Worm (Caenorhabditis elegans) whole organism, L4 larva: ENCODE results near the gene din-1.

Experiments used
- D1046.2 ChIP-seq: fragments of 200-800 bp; sonication (Bioruptor generic); IDR thresholded peaks from 2 replicates; pipeline ENCODE4 v1.3.6; 2022; ENCODE audit warnings: missing genetic modification characterization, missing compliant biosample characterization
- F10B5.3 ChIP-seq: sonication (generic microtip); optimal IDR thresholded peaks from 2 replicates; lab custom pipeline; 2016; ENCODE audit warnings: mild to moderate bottlenecking, missing genetic modification characterization, missing compliant biosample characterization
- F26F4.8 ChIP-seq: fragments of 200-800 bp; sonication (Bioruptor generic); conservative IDR thresholded peaks from 2 replicates; pipeline ENCODE4 v1.3.6; 2022; ENCODE audit warnings: missing genetic modification characterization, missing compliant biosample characterization
- Y75B8A.6 ChIP-seq: fragments of 200-800 bp; sonication (Bioruptor generic); IDR thresholded peaks from 2 replicates; pipeline ENCODE4 v1.3.6; 2022; ENCODE audit warnings: missing genetic modification reagents, missing genetic modification characterization, missing compliant biosample characterization
- ZK337.2 ChIP-seq: fragments of 200-800 bp; sonication (Bioruptor generic); IDR thresholded peaks from 2 replicates; pipeline ENCODE4 v1.3.6; 2022; ENCODE audit warnings: missing genetic modification reagents, missing genetic modification characterization, missing compliant biosample characterization
- ZK546.5 ChIP-seq, 2 experiments: sonication (generic microtip); optimal IDR thresholded peaks; 2 replicates each; lab custom pipeline; 2017; ENCODE audit warnings: missing biosample characterization in 2 of 2, missing genetic modification characterization in 2 of 2
- aha-1 ChIP-seq: fragments of 150-350 bp; peaks from one replicate; lab custom pipeline; 2014; ENCODE audit warnings: missing biosample characterization, missing genetic modification characterization
- ceh-20 ChIP-seq: fragments of 200-800 bp; sonication (Bioruptor generic); IDR thresholded peaks from 2 replicates; pipeline ENCODE4 v1.3.6; 2022; ENCODE audit warnings: missing genetic modification reagents, missing genetic modification characterization, missing compliant biosample characterization
- ceh-28 ChIP-seq: fragments of 150-350 bp; optimal IDR thresholded peaks from 2 replicates; lab custom pipeline; 2014; ENCODE audit warnings: missing biosample characterization, missing genetic modification reagents, missing genetic modification characterization
- ces-1 ChIP-seq: fragments of 150-350 bp; sonication (generic microtip); optimal IDR thresholded peaks from 4 replicates; lab custom pipeline; 2014; ENCODE audit warnings: missing biosample characterization, missing genetic modification reagents, missing genetic modification characterization
- ctbp-1 ChIP-seq: fragments of 200-800 bp; sonication (Bioruptor generic); IDR thresholded peaks from 2 replicates; pipeline ENCODE4 v1.3.6; 2022; ENCODE audit warnings: missing genetic modification reagents, missing genetic modification characterization, missing compliant biosample characterization
- daf-16 ChIP-seq, 3 experiments: sonication (generic microtip); optimal IDR thresholded peaks; 2 replicates each; lab custom pipeline; 2016 to 2017; ENCODE audit warnings: missing genetic modification characterization in 3 of 3, missing genetic modification reagents in 3 of 3, mild to moderate bottlenecking in 2 of 3, missing compliant biosample characterization in 2 of 3, missing biosample characterization in 1 of 3, moderate library complexity in 1 of 3
- dmd-8 ChIP-seq: fragments of 200-800 bp; sonication (Bioruptor generic); IDR thresholded peaks from 2 replicates; pipeline ENCODE4 v1.3.6; 2022; ENCODE audit warnings: missing genetic modification characterization, missing compliant biosample characterization
- dve-1 ChIP-seq: sonication (generic microtip); optimal IDR thresholded peaks from 2 replicates; lab custom pipeline; 2017; ENCODE audit warnings: antibody characterized with exemption, mild to moderate bottlenecking, missing genetic modification characterization, missing compliant biosample characterization; ENCODE audit not compliant: insufficient read depth
- egl-27 ChIP-seq: sonication (generic microtip); optimal IDR thresholded peaks from 3 replicates; lab custom pipeline; 2017; ENCODE audit warnings: missing biosample characterization, missing genetic modification reagents, missing genetic modification characterization
- egl-43 ChIP-seq: fragments of 200-800 bp; sonication (Bioruptor generic); IDR thresholded peaks from 2 replicates; pipeline ENCODE4 v1.3.6; 2022; ENCODE audit warnings: missing genetic modification reagents, missing genetic modification characterization, missing compliant biosample characterization
- fkh-10 ChIP-seq: fragments of 150-350 bp; optimal IDR thresholded peaks from 2 replicates; lab custom pipeline; 2014; ENCODE audit warnings: missing biosample characterization, missing genetic modification reagents, missing genetic modification characterization
- gei-8 ChIP-seq: fragments of 200-800 bp; sonication (Bioruptor generic); optimal IDR thresholded peaks from 2 replicates; lab custom pipeline; 2018; ENCODE audit warnings: mild to moderate bottlenecking, missing genetic modification characterization, missing compliant biosample characterization
- hif-1 ChIP-seq, 2 experiments: sonication (generic microtip); optimal IDR thresholded peaks; 2 replicates each; lab custom pipeline; 2016 to 2017; ENCODE audit warnings: missing compliant biosample characterization in 2 of 2, missing genetic modification characterization in 2 of 2, missing genetic modification reagents in 2 of 2, missing genotype in 2 of 2, mild to moderate bottlenecking in 1 of 2
- hlh-11 ChIP-seq: fragments of 200-800 bp; sonication (Bioruptor generic); optimal IDR thresholded peaks from 2 replicates; lab custom pipeline; 2018; ENCODE audit warnings: mild to moderate bottlenecking, missing genetic modification characterization, missing compliant biosample characterization
- hlh-30 ChIP-seq: sonication (generic microtip); optimal IDR thresholded peaks from 2 replicates; lab custom pipeline; 2017; ENCODE audit warnings: antibody characterized with exemption, mild to moderate bottlenecking, missing genetic modification characterization, missing compliant biosample characterization; ENCODE audit not compliant: insufficient read depth
- hmg-1.1 ChIP-seq: fragments of 200-800 bp; sonication (Bioruptor generic); IDR thresholded peaks from 2 replicates; pipeline ENCODE4 v1.3.6; 2022; ENCODE audit warnings: missing genetic modification reagents, missing genetic modification characterization, missing compliant biosample characterization
- jun-1 ChIP-seq: fragments of 150-350 bp; optimal IDR thresholded peaks from 2 replicates; lab custom pipeline; 2014; ENCODE audit warnings: missing biosample characterization, missing genetic modification reagents, missing genetic modification characterization
- lin-1 ChIP-seq: fragments of 200-800 bp; sonication (Bioruptor generic); IDR thresholded peaks from 2 replicates; pipeline ENCODE4 v1.3.6; 2022; ENCODE audit warnings: missing genetic modification reagents, missing genetic modification characterization, missing compliant biosample characterization
- lin-38 ChIP-seq: fragments of 200-800 bp; sonication (Bioruptor generic); IDR thresholded peaks from 2 replicates; pipeline ENCODE4 v1.3.6; 2022; ENCODE audit warnings: missing genetic modification reagents, missing genetic modification characterization, missing compliant biosample characterization
- lin-39 ChIP-seq: fragments of 150-350 bp; optimal IDR thresholded peaks from 2 replicates; lab custom pipeline; 2014; ENCODE audit warnings: missing biosample characterization, missing genetic modification reagents, missing genetic modification characterization
- lsy-2 ChIP-seq, 2 experiments: fragments of 150-350 bp in 1 of 2; sonication (generic microtip) in 1 of 2; optimal IDR thresholded peaks; 2 replicates each; lab custom pipeline; 2014 to 2017; ENCODE audit warnings: missing biosample characterization in 2 of 2, missing genetic modification characterization in 2 of 2
- madf-9 ChIP-seq: fragments of 200-800 bp; sonication (Bioruptor generic); conservative IDR thresholded peaks from 2 replicates; pipeline ENCODE4 v1.3.6; 2022; ENCODE audit warnings: missing genetic modification reagents, missing genetic modification characterization, missing compliant biosample characterization
- mdl-1 ChIP-seq, 2 experiments: fragments of 150-350 bp in 1 of 2; sonication (generic microtip) in 1 of 2; optimal IDR thresholded peaks; 2 replicates each; lab custom pipeline; 2014 to 2017; ENCODE audit warnings: missing biosample characterization in 2 of 2, missing genetic modification characterization in 2 of 2
- mep-1 ChIP-seq: fragments of 150-350 bp; sonication (generic microtip); optimal IDR thresholded peaks from 3 replicates; lab custom pipeline; 2014; ENCODE audit warnings: missing biosample characterization, missing genetic modification characterization
- mes-2 ChIP-seq: sonication (generic microtip); optimal IDR thresholded peaks from 2 replicates; lab custom pipeline; 2016; ENCODE audit warnings: missing genotype, mild to moderate bottlenecking, missing genetic modification characterization, missing compliant biosample characterization; ENCODE audit not compliant: poor library complexity, severe bottlenecking
- nhr-28 ChIP-seq: fragments of 150-350 bp; optimal IDR thresholded peaks from 2 replicates; lab custom pipeline; 2014; ENCODE audit warnings: missing biosample characterization, missing genetic modification characterization
- nhr-42 ChIP-seq: fragments of 200-800 bp; sonication (Bioruptor generic); IDR thresholded peaks from 2 replicates; pipeline ENCODE4 v1.3.6; 2022; ENCODE audit warnings: missing genetic modification characterization, missing compliant biosample characterization
- nhr-48 ChIP-seq: sonication (generic microtip); optimal IDR thresholded peaks from 2 replicates; lab custom pipeline; 2016; ENCODE audit warnings: mild to moderate bottlenecking, missing genetic modification characterization, missing compliant biosample characterization
- pqm-1 ChIP-seq: sonication (generic microtip); optimal IDR thresholded peaks from 2 replicates; lab custom pipeline; 2017; ENCODE audit warnings: missing biosample characterization, missing genetic modification characterization
- rbr-2 ChIP-seq: sonication (generic microtip); optimal IDR thresholded peaks from 2 replicates; lab custom pipeline; 2016; ENCODE audit warnings: missing genotype, missing genetic modification characterization, missing compliant biosample characterization
- snpc-1.2 ChIP-seq: fragments of 200-800 bp; sonication (Bioruptor generic); IDR thresholded peaks from 2 replicates; pipeline ENCODE4 v1.3.6; 2022; ENCODE audit warnings: missing genetic modification reagents, missing genetic modification characterization, missing compliant biosample characterization
- spr-1 ChIP-seq: sonication (generic microtip); optimal IDR thresholded peaks from 2 replicates; lab custom pipeline; 2016; ENCODE audit warnings: mild to moderate bottlenecking, missing genetic modification characterization, missing compliant biosample characterization
- unc-39 ChIP-seq: sonication (generic microtip); optimal IDR thresholded peaks from 2 replicates; lab custom pipeline; 2017; ENCODE audit warnings: missing biosample characterization, missing genetic modification characterization
- unc-62 ChIP-seq, 3 experiments: fragments of 150-350 bp in 1 of 3; sonication (generic microtip); optimal IDR thresholded peaks in 2 of 3; peaks in 1 of 3; 1 replicate in 1 of 3; 2 replicates in 2 of 3; lab custom pipeline; 2014 to 2017; ENCODE audit warnings: missing biosample characterization in 3 of 3, missing genetic modification characterization in 3 of 3, missing genetic modification reagents in 3 of 3, missing genotype in 1 of 3
- vab-7 ChIP-seq: fragments of 200-800 bp; sonication (Bioruptor generic); IDR thresholded peaks from 2 replicates; pipeline ENCODE4 v1.3.6; 2022; ENCODE audit warnings: missing genetic modification reagents, missing genetic modification characterization, missing compliant biosample characterization
- zfp-2 ChIP-seq: sonication (generic microtip); optimal IDR thresholded peaks from 2 replicates; lab custom pipeline; 2016; ENCODE audit warnings: mild to moderate bottlenecking, missing genetic modification characterization, missing compliant biosample characterization
- zip-2 ChIP-seq: fragments of 150-350 bp; optimal IDR thresholded peaks from 2 replicates; lab custom pipeline; 2014; ENCODE audit warnings: missing biosample characterization, missing genetic modification characterization

Gene din-1

DNA sequence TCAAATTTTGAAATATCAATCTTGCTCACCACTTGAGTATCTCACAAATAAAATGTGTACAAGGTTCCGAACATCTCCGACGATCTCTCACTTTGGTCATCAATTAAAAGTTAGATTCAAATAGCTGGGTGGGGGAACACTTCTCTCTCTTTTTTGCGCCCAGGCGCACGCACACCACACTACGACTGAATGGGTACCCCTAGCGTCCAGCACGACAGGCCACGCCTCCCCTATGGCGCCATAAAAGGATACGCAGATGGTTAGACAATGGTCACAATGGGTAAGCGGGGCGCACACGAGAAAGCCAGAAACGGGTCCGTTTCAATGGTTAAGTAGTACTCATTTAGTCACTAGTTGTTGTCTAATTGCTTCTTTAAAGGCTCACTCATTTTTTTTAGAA, 3.5 kb downstream of the din-1 start (continued):
- TF ChIP-seq lin-39 (tag; lab: Kevin White, UChicago) = no peak
- TF ChIP-seq hlh-30 = peak; percentile 28
- TF ChIP-seq, all 104 proteins: peak for 8

DNA sequence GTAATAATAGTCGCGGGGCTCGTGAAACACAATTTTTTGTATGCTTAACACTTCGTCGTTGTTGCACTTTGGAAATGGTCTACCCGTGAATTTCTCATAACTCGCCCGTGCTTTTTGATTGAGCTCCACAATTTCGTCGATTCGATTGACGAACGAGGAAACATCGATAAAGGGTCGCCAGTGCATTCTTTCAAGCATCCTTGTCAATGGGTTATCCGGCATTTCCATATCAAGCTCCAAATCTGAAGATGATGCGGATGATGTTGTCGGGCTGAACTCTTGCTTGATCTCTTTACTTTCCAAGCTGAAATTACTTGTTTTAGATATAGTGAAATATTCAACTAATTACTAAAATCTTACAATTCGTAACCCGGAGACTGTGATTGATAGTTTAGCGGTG, 5.5 kb downstream of the din-1 start:
- TF ChIP-seq unc-62 (GFP tag; optimal IDR thresholded peaks at IDR 0.05 in 1 of 2; lab: Kevin White, UChicago) (peak in 1 of 2 experiments; percentile 91), unc-62 (tag; optimal IDR thresholded peaks at IDR 0.05; lab: Kevin White, UChicago) (no peak), mep-1 (tag; lab: Kevin White, UChicago) (no peak)

DNA sequence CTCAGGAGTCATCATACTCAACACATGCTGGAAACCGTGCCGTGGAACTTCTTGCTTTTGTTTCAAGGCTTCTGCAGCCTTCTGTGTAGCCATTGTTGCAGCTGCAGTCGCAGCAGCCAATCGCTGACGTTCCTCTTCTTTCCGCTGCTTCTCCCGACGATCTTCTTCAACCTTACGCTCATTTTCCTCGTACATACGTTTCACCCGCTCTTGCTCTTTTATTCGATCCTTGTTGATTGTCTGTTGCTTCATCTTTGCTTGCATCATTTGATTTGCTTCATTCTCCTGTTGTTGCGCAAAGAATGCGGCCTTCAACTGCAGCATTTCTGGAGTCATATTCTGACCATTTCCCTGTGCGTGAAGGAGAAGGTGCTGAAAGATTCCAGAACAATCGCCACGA, 10.8 kb downstream of the din-1 start:
- 0 out of 2 replicates have a peak, but pooled peaks have one; percentile 24 for TF ChIP-seq F26F4.8 (GFP tag; lab: Robert Waterston, UW)
- TF ChIP-seq dve-1 (tag; lab: Kevin White, UChicago) = no peak
- peak in 1 of 2 experiments; percentile 91 for TF ChIP-seq unc-62 (GFP tag; optimal IDR thresholded peaks at IDR 0.05 in 1 of 2; lab: Kevin White, UChicago)
- no peak for TF ChIP-seq unc-62 (tag; optimal IDR thresholded peaks at IDR 0.05; lab: Kevin White, UChicago)
- TF ChIP-seq hmg-1.1 = no peak
- TF ChIP-seq, all 104 proteins: peak for 2

DNA sequence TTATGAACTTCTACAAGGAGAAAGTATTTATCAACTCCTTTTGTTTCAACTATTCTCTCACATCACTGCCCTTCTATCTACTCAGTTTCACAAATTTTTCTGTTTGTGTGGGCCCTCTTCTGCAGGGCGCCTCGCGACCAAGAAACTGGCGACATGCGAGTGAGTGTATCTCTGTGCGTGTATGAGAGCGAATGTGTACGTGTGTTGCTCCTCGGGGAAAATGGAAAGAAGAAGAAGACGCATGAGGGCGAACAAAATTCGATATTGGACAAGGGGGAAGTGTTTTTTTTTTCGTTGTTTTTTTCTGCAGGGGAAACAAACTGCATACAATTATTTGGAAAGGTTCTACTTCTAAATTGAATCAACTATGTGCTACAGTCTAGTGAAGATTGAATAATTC, 11.8 kb downstream of the din-1 start:
- TF ChIP-seq pqm-1 (tag; lab: Kevin White, UChicago) (no peak), unc-39 (tag; lab: Kevin White, UChicago) (no peak), mes-2 (tag; lab: Kevin White, UChicago) (peak; percentile 7), vab-7 (GFP tag; lab: Robert Waterston, UW) (no peak), gei-8 (GFP tag; lab: Kevin White, UChicago) (no peak), F10B5.3 (tag; lab: Kevin White, UChicago) (no peak), ces-1 (peak; percentile 27), daf-16 (GFP tag; optimal IDR thresholded peaks at IDR 0.05; lab: Kevin White, UChicago) (peak in 1 of 2 experiments; percentile 11), daf-16 (tag; optimal IDR thresholded peaks at IDR 0.05; lab: Kevin White, UChicago) (no peak), madf-9 (GFP tag; lab: Robert Waterston, UW) (no peak), lsy-2 (tag; optimal IDR thresholded peaks at IDR 0.05; lab: Kevin White, UChicago) (peak in 1 of 2 experiments; percentile 37), Y75B8A.6 (GFP tag; lab: Robert Waterston, UW) (no peak), nhr-48 (tag; lab: Kevin White, UChicago) (no peak), spr-1 (tag; lab: Kevin White, UChicago) (no peak), lin-1 (GFP tag; lab: Robert Waterston, UW) (no peak), zfp-2 (tag; lab: Kevin White, UChicago) (no peak), ceh-28 (tag; lab: Kevin White, UChicago) (no peak), jun-1 (tag; lab: Kevin White, UChicago) (no peak), D1046.2 (GFP tag; lab: Robert Waterston, UW) (no peak), ZK337.2 (GFP tag; lab: Robert Waterston, UW) (no peak), egl-27 (tag; lab: Kevin White, UChicago) (no peak), egl-43 (GFP tag; lab: Robert Waterston, UW) (0 out of 2 replicates have a peak, but pooled peaks have one; percentile 12), ZK546.5 (tag; optimal IDR thresholded peaks at IDR 0.05; lab: Kevin White, UChicago) (no peak), fkh-10 (GFP tag; lab: Kevin White, UChicago) (peak; percentile 14), nhr-28 (tag; lab: Kevin White, UChicago) (no peak), ceh-20 (GFP tag; lab: Robert Waterston, UW) (no peak), dmd-8 (no peak), zip-2 (tag; lab: Kevin White, UChicago) (no peak), hmg-1.1 (peak; percentile 51), aha-1 (tag; lab: Kevin White, UChicago) (peak; percentile 26), hif-1 (tag; optimal IDR thresholded peaks at IDR 0.05; lab: Kevin White, UChicago) (peak in 1 of 2 experiments; percentile 18), ctbp-1 (no peak), mdl-1 (tag; optimal IDR thresholded peaks at IDR 0.05; lab: Kevin White, UChicago) (peak in 1 of 2 experiments; percentile 55), rbr-2 (tag; lab: Kevin White, UChicago) (peak; percentile 43), lin-38 (GFP tag; lab: Robert Waterston, UW) (no peak), hlh-30 (peak; percentile 46), hlh-11 (tag; lab: Kevin White, UChicago) (peak; percentile 7), nhr-42 (no peak), snpc-1.2 (GFP tag; lab: Robert Waterston, UW) (no peak)
